Fruit fly (Drosophila melanogaster): Measurements from ENCODE around the gene Oseg4.

The Oseg4 gene

dm6 chr3L:1711218-1711617, 24.3 kb downstream of the Oseg4 start:
- no peak for TF ChIP-seq wor (GFP tag; IDR thresholded peaks at IDR 0.05)
- TF ChIP-seq ro (GFP tag; IDR thresholded peaks at IDR 0.05), result no peak
- no peak for TF ChIP-seq nmo (GFP tag; optimal IDR thresholded peaks at IDR 0.05)
- no peak for TF ChIP-seq ssp (GFP tag; IDR thresholded peaks at IDR 0.05)
- TF ChIP-seq cato (GFP tag; optimal IDR thresholded peaks at IDR 0.05; ENCODE audit: borderline replicate concordance), result no peak
- TF ChIP-seq CG34224 (GFP tag; IDR thresholded peaks at IDR 0.05; ENCODE audit: partially characterized antibody), result no peak
- no peak for TF ChIP-seq CG34422 (GFP tag; IDR thresholded peaks at IDR 0.05)
- no peak for TF ChIP-seq CG7987 (GFP tag; optimal IDR thresholded peaks at IDR 0.05)
- no peak for TF ChIP-seq CG7556 (GFP tag; optimal IDR thresholded peaks at IDR 0.05)
- no peak for TF ChIP-seq CG13894 (tag; optimal IDR thresholded peaks at IDR 0.05)
- TF ChIP-seq Mad (GFP tag; optimal IDR thresholded peaks at IDR 0.05), result no peak
- TF ChIP-seq ems (GFP tag; optimal IDR thresholded peaks at IDR 0.05), result no peak
- no peak for TF ChIP-seq CG11560 (tag; IDR thresholded peaks at IDR 0.05)
- no peak for TF ChIP-seq Mes4 (GFP tag; optimal IDR thresholded peaks at IDR 0.05)
- no peak for TF ChIP-seq Elba2 (GFP tag; optimal IDR thresholded peaks at IDR 0.05)
- no peak for TF ChIP-seq aop (GFP tag; IDR thresholded peaks at IDR 0.05)
- TF ChIP-seq Usf (GFP tag; optimal IDR thresholded peaks at IDR 0.05), result no peak
- TF ChIP-seq Oaz (GFP tag; IDR thresholded peaks at IDR 0.05), result no peak
- TF ChIP-seq seq (GFP tag; IDR thresholded peaks at IDR 0.05), result no peak
- TF ChIP-seq inv (GFP tag; IDR thresholded peaks at IDR 0.05; ENCODE audit: partially characterized antibody), result no peak

dm6 chr3L:1710562-1710961, 25.0 kb downstream of the Oseg4 start:
- peak; percentile 32; the same call in 1 of the 2 replicates for TF ChIP-seq Drgx (GFP tag; IDR thresholded peaks at IDR 0.05)
- TF ChIP-seq tx (GFP tag; optimal IDR thresholded peaks at IDR 0.05), result no peak

- TF ChIP-seq Ets65A (GFP tag), result peak; percentile 80
- TF ChIP-seq HmgZ (tag; optimal IDR thresholded peaks at IDR 0.05), result no peak
These were observed 26.4 kb downstream of the Oseg4 start for dm6 chr3L:1709161-1709560.

- TF ChIP-seq croc (GFP tag; conservative IDR thresholded peaks at IDR 0.05) (0 out of 3 replicates have a peak, but pooled peaks have one; percentile 19), CG14441 (GFP tag; IDR thresholded peaks at IDR 0.05) (0 out of 2 replicates have a peak, but pooled peaks have one; percentile 31), prd (optimal IDR thresholded peaks at IDR 0.05) (no peak), prd (GFP tag; IDR thresholded peaks at IDR 0.05) (peak; percentile 76), CG12219 (GFP tag; optimal IDR thresholded peaks at IDR 0.05) (peak; percentile 10), unc-4 (GFP tag; IDR thresholded peaks at IDR 0.05; ENCODE audit: partially characterized antibody) (no peak), CG8765 (GFP tag; IDR thresholded peaks at IDR 0.05) (no peak), zfh2 (GFP tag; optimal IDR thresholded peaks at IDR 0.05) (no peak), Ets65A (GFP tag) (peak; percentile 95), Sox100B (GFP tag; optimal IDR thresholded peaks at IDR 0.05) (no peak), Hmx (GFP tag; optimal IDR thresholded peaks at IDR 0.05) (no peak), CG6689 (GFP tag; IDR thresholded peaks at IDR 0.05) (peak; percentile 49), CTCF (GFP tag; optimal IDR thresholded peaks at IDR 0.05) (no peak), Chrac-16 (GFP tag; optimal IDR thresholded peaks at IDR 0.05) (peak; percentile 23), CG7839 (tag; optimal IDR thresholded peaks at IDR 0.05) (peak; percentile 46), ci (GFP tag; IDR thresholded peaks at IDR 0.05) (peak; percentile 55; the same call in 2 of the 3 replicates), Lhr (GFP tag; optimal IDR thresholded peaks at IDR 0.05) (no peak), Nf-YA (GFP tag; IDR thresholded peaks at IDR 0.05) (no peak), lola (GFP tag; optimal IDR thresholded peaks at IDR 0.05) (no peak), Dfd (GFP tag; optimal IDR thresholded peaks at IDR 0.05) (no peak), Ptx1 (GFP tag; IDR thresholded peaks at IDR 0.05) (peak; percentile 41; the same call in 1 of the 2 replicates), CG6791 (GFP tag; IDR thresholded peaks at IDR 0.05; ENCODE audit: partially characterized antibody) (no peak), dmrt99B (tag; optimal IDR thresholded peaks at IDR 0.05) (no peak), CG9797 (GFP tag; optimal IDR thresholded peaks at IDR 0.05) (no peak), CG2129 (GFP tag; IDR thresholded peaks at IDR 0.05; ENCODE audit: partially characterized antibody) (no peak), Dbx (GFP tag; IDR thresholded peaks at IDR 0.05) (no peak)
These were observed 33.1 kb downstream of the Oseg4 start, which contains the start of gene CG13931 for dm6 chr3L:1702367-1702927. Gene CG13931, minus strand, starts transcription at chr3L:1702407.
